Fruit fly (Drosophila melanogaster) whole organism, embryonic: ENCODE results near the gene eIF4A.
A peak's percentile ranks its signal among the peaks of the same experiment; 100 is the strongest.

Source experiments
- Bgb ChIP-seq: fragments of 200-800 bp; sonication (Bioruptor generic); IDR thresholded peaks from 2 replicates; pipeline ENCODE4 v1.3.6; 2022; ENCODE audit warnings: missing biosample characterization, missing genetic modification characterization; ENCODE audit not compliant: partially characterized antibody
- CG10209 ChIP-seq: fragments of 200-800 bp; sonication (Bioruptor generic); optimal IDR thresholded peaks from 3 replicates; lab custom pipeline; 2017; ENCODE audit warnings: missing biosample characterization, mild to moderate bottlenecking, missing genetic modification characterization, missing genetic modification reagents
- CG1233 ChIP-seq: fragments of 200-800 bp; sonication (Bioruptor generic); optimal IDR thresholded peaks from 4 replicates; lab custom pipeline; 2018; ENCODE audit warnings: missing biosample characterization, mild to moderate bottlenecking, missing genetic modification characterization
- CG12744 ChIP-seq: fragments of 200-800 bp; sonication (Bioruptor generic); optimal IDR thresholded peaks from 2 replicates; lab custom pipeline; 2016; ENCODE audit warnings: missing biosample characterization, missing genetic modification characterization
- CG16863 ChIP-seq: fragments of 200-800 bp; sonication (Bioruptor generic); optimal IDR thresholded peaks from 3 replicates; lab custom pipeline; 2016; ENCODE audit warnings: missing biosample characterization, missing genetic modification characterization
- CG2202 ChIP-seq: fragments of 200-800 bp; sonication (Bioruptor generic); optimal IDR thresholded peaks from 2 replicates; lab custom pipeline; 2018; ENCODE audit warnings: missing biosample characterization, mild to moderate bottlenecking, missing genetic modification characterization
- CG31441 ChIP-seq: fragments of 200-800 bp; sonication (Bioruptor generic); IDR thresholded peaks from 2 replicates; pipeline ENCODE4 v1.3.6; 2022; ENCODE audit warnings: missing biosample characterization, missing genetic modification characterization
- CG34422 ChIP-seq: fragments of 200-800 bp; sonication (Bioruptor generic); IDR thresholded peaks from 3 replicates; pipeline ENCODE4 v1.3.6; 2022; ENCODE audit warnings: missing biosample characterization, missing genetic modification characterization
- CG3726 ChIP-seq: fragments of 200-800 bp; sonication (Bioruptor generic); IDR thresholded peaks from 3 replicates; pipeline ENCODE4, ENCODE4 v1.3.6; 2022; ENCODE audit warnings: missing biosample characterization, missing genetic modification characterization
- CG3847 ChIP-seq: fragments of 200-800 bp; sonication (Bioruptor generic); IDR thresholded peaks from 2 replicates; pipeline ENCODE4 v1.3.6; 2022; ENCODE audit warnings: missing biosample characterization, missing genetic modification characterization
- CG43689 ChIP-seq: fragments of 200-800 bp; sonication (Bioruptor generic); IDR thresholded peaks from 2 replicates; pipeline ENCODE4 v1.3.6; 2022; ENCODE audit warnings: missing biosample characterization, missing genetic modification characterization
- CG4854 ChIP-seq: fragments of 200-800 bp; sonication (Bioruptor generic); optimal IDR thresholded peaks from 2 replicates; lab custom pipeline; 2016; ENCODE audit warnings: missing biosample characterization, missing genetic modification characterization, inconsistent platforms
- CG5245 ChIP-seq: fragments of 200-800 bp; sonication (Bioruptor generic); optimal IDR thresholded peaks from 3 replicates; lab custom pipeline; 2016; ENCODE audit warnings: missing biosample characterization, missing genetic modification characterization
- CG6791 ChIP-seq: fragments of 200-800 bp; sonication (Bioruptor generic); IDR thresholded peaks from 3 replicates; pipeline ENCODE4 v1.3.6; 2022; ENCODE audit warnings: missing biosample characterization, missing genetic modification characterization; ENCODE audit not compliant: partially characterized antibody
- CG8359 ChIP-seq: fragments of 200-800 bp; sonication (Bioruptor generic); optimal IDR thresholded peaks from 2 replicates; lab custom pipeline; 2017; ENCODE audit warnings: missing biosample characterization, mild to moderate bottlenecking, missing genetic modification characterization, borderline replicate concordance
- CrebB ChIP-seq: fragments of 200-800 bp; sonication (Bioruptor generic); optimal IDR thresholded peaks from 3 replicates; lab custom pipeline; 2018; ENCODE audit warnings: missing biosample characterization, mild to moderate bottlenecking, missing genetic modification characterization
- D19B ChIP-seq: fragments of 200-800 bp; sonication (Bioruptor generic); optimal IDR thresholded peaks from 2 replicates; lab custom pipeline; 2017; ENCODE audit warnings: missing biosample characterization, mild to moderate bottlenecking, missing genetic modification characterization
- Dip2 ChIP-seq: fragments of 200-800 bp; sonication (Bioruptor generic); IDR thresholded peaks from 2 replicates; pipeline ENCODE4 v1.3.6; 2022; ENCODE audit warnings: missing biosample characterization, missing genetic modification characterization
- Dip3 ChIP-seq: fragments of 200-800 bp; sonication (Bioruptor generic); optimal IDR thresholded peaks from 3 replicates; lab custom pipeline; 2016; ENCODE audit warnings: missing biosample characterization, missing genetic modification characterization
- Drgx ChIP-seq: fragments of 200-800 bp; sonication (Bioruptor generic); IDR thresholded peaks from 2 replicates; pipeline ENCODE4 v1.3.6; 2022; ENCODE audit warnings: missing biosample characterization, missing genetic modification characterization
- Eip74EF ChIP-seq, 2 experiments: fragments of 200-800 bp in 1 of 2; fragments of >200 bp in 1 of 2; sonication (Bioruptor generic) in 1 of 2; optimal IDR thresholded peaks; 2 replicates each; lab custom pipeline; 2017 to 2019; ENCODE audit warnings: missing biosample characterization in 2 of 2, missing genetic modification characterization in 2 of 2, mild to moderate bottlenecking in 1 of 2, moderate library complexity in 1 of 2
- H15 ChIP-seq: fragments of 200-800 bp; sonication (Bioruptor generic); IDR thresholded peaks from 3 replicates; pipeline ENCODE4 v1.3.6; 2022; ENCODE audit warnings: missing biosample characterization, missing genetic modification characterization
- Hey ChIP-seq: fragments of 200-800 bp; sonication (Bioruptor generic); optimal IDR thresholded peaks from 3 replicates; lab custom pipeline; 2018; ENCODE audit warnings: missing biosample characterization, mild to moderate bottlenecking, missing genetic modification characterization
- Kr ChIP-seq: fragments of 200-800 bp; sonication (Bioruptor generic); optimal IDR thresholded peaks from 2 replicates; lab custom pipeline; 2017; ENCODE audit warnings: missing biosample characterization, mild to moderate bottlenecking, missing genetic modification characterization
- Lpt ChIP-seq: fragments of >200 bp; optimal IDR thresholded peaks from 2 replicates; lab custom pipeline; 2018; ENCODE audit warnings: missing biosample characterization, missing genetic modification characterization
- MESR4 ChIP-seq: fragments of 200-800 bp; sonication (Bioruptor generic); optimal IDR thresholded peaks from 2 replicates; lab custom pipeline; 2018; ENCODE audit warnings: missing biosample characterization, mild to moderate bottlenecking, missing genetic modification characterization, moderate library complexity
- Med ChIP-seq: fragments of 200-800 bp; sonication (Bioruptor generic); peaks from one replicate; lab custom pipeline; 2016; ENCODE audit warnings: missing biosample characterization, missing genetic modification characterization, mild to moderate bottlenecking, inconsistent platforms, moderate library complexity
- NK7.1 ChIP-seq: fragments of 200-800 bp; sonication (Bioruptor generic); optimal IDR thresholded peaks from 3 replicates; lab custom pipeline; 2016; ENCODE audit warnings: missing biosample characterization, missing genetic modification characterization
- Nf-YB ChIP-seq: fragments of 200-800 bp; sonication (Bioruptor generic); optimal IDR thresholded peaks from 3 replicates; lab custom pipeline; 2019; ENCODE audit warnings: missing biosample characterization, mild to moderate bottlenecking, missing genetic modification characterization, moderate library complexity
- Rx ChIP-seq: fragments of 200-800 bp; sonication (Bioruptor generic); IDR thresholded peaks from 2 replicates; pipeline ENCODE4 v1.3.6; 2022; ENCODE audit warnings: missing biosample characterization, missing genetic modification characterization
- Sin3A ChIP-seq: fragments of >200 bp; optimal IDR thresholded peaks from 2 replicates; lab custom pipeline; 2018
- Six4 ChIP-seq: fragments of 200-800 bp; sonication (Bioruptor generic); optimal IDR thresholded peaks from 2 replicates; lab custom pipeline; 2016; ENCODE audit warnings: missing biosample characterization, missing genetic modification characterization
- Tbp ChIP-seq: fragments of >200 bp; optimal IDR thresholded peaks from 2 replicates; lab custom pipeline; 2018; ENCODE audit warnings: missing biosample characterization, missing genetic modification characterization
- al ChIP-seq: fragments of 200-800 bp; sonication (Bioruptor generic); IDR thresholded peaks from 2 replicates; pipeline ENCODE4 v1.3.6; 2022; ENCODE audit warnings: missing biosample characterization, missing genetic modification characterization
- btn ChIP-seq: fragments of 200-800 bp; sonication (Bioruptor generic); optimal IDR thresholded peaks from 2 replicates; lab custom pipeline; 2016; ENCODE audit warnings: missing biosample characterization, missing genetic modification characterization
- cato ChIP-seq: fragments of 200-800 bp; sonication (Bioruptor generic); optimal IDR thresholded peaks from 2 replicates; lab custom pipeline; 2016; ENCODE audit warnings: missing biosample characterization, missing genetic modification characterization, borderline replicate concordance
- cg ChIP-seq: fragments of 200-800 bp; sonication (Bioruptor generic); optimal IDR thresholded peaks from 3 replicates; lab custom pipeline; 2019; ENCODE audit warnings: missing biosample characterization, mild to moderate bottlenecking, missing genetic modification characterization, moderate library complexity
- emc ChIP-seq: fragments of 200-800 bp; sonication (Bioruptor generic); optimal IDR thresholded peaks from 2 replicates; lab custom pipeline; 2016; ENCODE audit warnings: missing biosample characterization, missing genetic modification characterization
- hkb ChIP-seq, 2 experiments: fragments of 200-800 bp in 1 of 2; fragments of >200 bp in 1 of 2; sonication (Bioruptor generic) in 1 of 2; IDR thresholded peaks in 1 of 2; optimal IDR thresholded peaks in 1 of 2; 2 replicates each; pipeline versions ENCODE4 v1.3.6 to Lab custom; 2017 to 2022; ENCODE audit warnings: missing biosample characterization in 1 of 2, missing genetic modification characterization in 1 of 2
- jumu ChIP-seq: fragments of 200-800 bp; sonication (Bioruptor generic); optimal IDR thresholded peaks from 3 replicates; lab custom pipeline; 2016; ENCODE audit warnings: missing biosample characterization, missing genetic modification characterization
- lmd ChIP-seq: fragments of 200-800 bp; sonication (Bioruptor generic); IDR thresholded peaks from 2 replicates; pipeline ENCODE4 v1.3.6; 2022; ENCODE audit warnings: missing biosample characterization, missing genetic modification characterization
- odd ChIP-seq: fragments of 200-800 bp; sonication (Bioruptor generic); optimal IDR thresholded peaks from 2 replicates; lab custom pipeline; 2017; ENCODE audit warnings: missing biosample characterization, mild to moderate bottlenecking, missing genetic modification characterization
- pho ChIP-seq: fragments of 200-800 bp; sonication (Bioruptor generic); optimal IDR thresholded peaks from 2 replicates; lab custom pipeline; 2016; ENCODE audit warnings: missing biosample characterization, missing genetic modification characterization
- salm ChIP-seq: fragments of 200-800 bp; sonication (Bioruptor generic); optimal IDR thresholded peaks from 2 replicates; lab custom pipeline; 2018; ENCODE audit warnings: missing biosample characterization, mild to moderate bottlenecking, missing genetic modification characterization
- slp2 ChIP-seq: fragments of 200-800 bp; sonication (Bioruptor generic); optimal IDR thresholded peaks from 2 replicates; lab custom pipeline; 2016; ENCODE audit warnings: missing biosample characterization, missing genetic modification characterization
- so ChIP-seq: fragments of 200-800 bp; sonication (Bioruptor generic); IDR thresholded peaks from 3 replicates; pipeline ENCODE4 v1.3.6; 2022; ENCODE audit warnings: missing biosample characterization, missing genetic modification characterization
- sqz ChIP-seq: fragments of 200-800 bp; sonication (Bioruptor generic); optimal IDR thresholded peaks from 3 replicates; lab custom pipeline; 2018; ENCODE audit warnings: missing biosample characterization, mild to moderate bottlenecking, missing genetic modification characterization
- tio ChIP-seq: fragments of 200-800 bp; sonication (Bioruptor generic); optimal IDR thresholded peaks from 2 replicates; lab custom pipeline; 2017; ENCODE audit warnings: missing biosample characterization, missing genetic modification characterization, inconsistent platforms
- trem ChIP-seq: fragments of 200-800 bp; optimal IDR thresholded peaks from 3 replicates; lab custom pipeline; 2019; ENCODE audit warnings: missing biosample characterization, mild to moderate bottlenecking, missing genetic modification characterization, moderate library complexity
- wdn ChIP-seq: fragments of 200-800 bp; sonication (Bioruptor generic); IDR thresholded peaks from 2 replicates; pipeline ENCODE4 v1.3.6; 2022; ENCODE audit warnings: missing biosample characterization, missing genetic modification characterization
- zen ChIP-seq: fragments of 200-800 bp; sonication (Bioruptor generic); optimal IDR thresholded peaks from 3 replicates; lab custom pipeline; 2018; ENCODE audit warnings: missing biosample characterization, mild to moderate bottlenecking, missing genetic modification characterization, moderate library complexity

The eIF4A gene

DNA sequence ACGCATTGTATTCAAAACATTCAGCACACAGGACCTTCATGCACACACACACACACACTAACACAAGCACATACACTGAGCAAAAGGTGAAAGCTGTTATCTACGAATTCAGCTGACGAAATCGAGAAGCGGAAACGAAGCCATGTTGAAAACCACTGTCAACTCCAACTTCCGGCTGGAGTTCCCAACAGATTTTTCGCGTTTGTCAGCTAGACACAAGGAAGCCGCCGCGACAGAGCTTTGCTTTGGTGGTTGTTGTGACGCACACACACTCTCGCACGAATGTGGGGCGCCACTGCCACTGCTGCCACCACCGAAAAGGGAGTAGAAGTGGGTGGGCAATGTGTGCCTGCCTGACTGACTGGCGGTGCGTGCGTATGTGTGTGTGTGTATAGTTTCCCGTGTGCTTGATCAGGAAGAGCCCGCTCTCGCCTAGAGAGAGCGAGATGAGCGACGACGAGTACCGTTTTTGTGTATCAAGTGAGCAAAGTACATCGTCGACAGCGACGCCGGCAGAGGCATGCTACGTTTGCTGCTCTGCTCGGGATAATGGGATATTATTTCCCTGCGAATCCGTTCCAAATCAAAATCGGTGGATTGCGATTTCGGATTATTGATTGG is 16.2 kb downstream of the eIF4A start (continued):
- no peak for TF ChIP-seq salm (tag; lab: Kevin White, UChicago)
- no peak for TF ChIP-seq pho (GFP tag; lab: Kevin White, UChicago)
- TF ChIP-seq jumu (GFP tag; lab: Kevin White, UChicago): no peak
- TF ChIP-seq btn (GFP tag; lab: Kevin White, UChicago): peak; percentile 15
- TF ChIP-seq CG10209 (GFP tag; lab: Kevin White, UChicago): peak; percentile 24
- TF ChIP-seq Nf-YB (GFP tag; lab: Kevin White, UChicago): peak; percentile 39
- no peak for TF ChIP-seq Dip2
- no peak for TF ChIP-seq Lpt (GFP tag; lab: Kevin White, UChicago)
- peak; percentile 48 for TF ChIP-seq CrebB (tag; lab: Kevin White, UChicago)
- TF ChIP-seq cg (GFP tag; lab: Kevin White, UChicago): peak; percentile 63
- no peak for TF ChIP-seq lmd
- no peak for TF ChIP-seq al (GFP tag; lab: Robert Waterston, UW)
- TF ChIP-seq Hey (tag; lab: Kevin White, UChicago): peak; percentile 58
- TF ChIP-seq CG5245 (GFP tag; lab: Kevin White, UChicago): no peak
- no peak for TF ChIP-seq D19B (GFP tag; lab: Kevin White, UChicago)
- no peak for TF ChIP-seq CG43689
- no peak for TF ChIP-seq Sin3A (lab: Kevin White, UChicago)
- TF ChIP-seq NK7.1 (GFP tag; lab: Kevin White, UChicago): no peak
- no peak for TF ChIP-seq Six4 (GFP tag; lab: Kevin White, UChicago)
- no peak for TF ChIP-seq zen (tag; lab: Kevin White, UChicago)
- no peak for TF ChIP-seq Bgb
- TF ChIP-seq cato (GFP tag; lab: Kevin White, UChicago): no peak
- peak in 1 of 2 experiments; percentile 51 for TF ChIP-seq Eip74EF (GFP tag; optimal IDR thresholded peaks at IDR 0.05; lab: Kevin White, UChicago)
- TF ChIP-seq wdn (GFP tag; lab: Robert Waterston, UW): no peak
- TF ChIP-seq CG3847 (GFP tag; lab: Robert Waterston, UW): no peak
- TF ChIP-seq so (GFP tag; lab: Robert Waterston, UW): no peak
- peak; percentile 73 for TF ChIP-seq CG8359
- TF ChIP-seq Tbp (GFP tag; lab: Kevin White, UChicago): no peak
- peak; percentile 84 for TF ChIP-seq odd (GFP tag; lab: Kevin White, UChicago)
- TF ChIP-seq hkb (optimal IDR thresholded peaks at IDR 0.05; lab: Kevin White, UChicago): no peak
- peak; percentile 71 for TF ChIP-seq hkb (GFP tag; IDR thresholded peaks at IDR 0.05; lab: Robert Waterston, UW)
- TF ChIP-seq Kr (GFP tag; lab: Kevin White, UChicago): no peak
- TF ChIP-seq sqz (GFP tag; lab: Kevin White, UChicago): peak; percentile 45
- TF ChIP-seq MESR4 (GFP tag; lab: Kevin White, UChicago): no peak
- TF ChIP-seq trem: peak; percentile 21
- TF ChIP-seq CG6791 (GFP tag; lab: Robert Waterston, UW): no peak
- no peak for TF ChIP-seq tio (GFP tag; lab: Kevin White, UChicago)
- no peak for TF ChIP-seq Drgx
- no peak for TF ChIP-seq CG4854 (GFP tag; lab: Kevin White, UChicago)
- no peak for TF ChIP-seq CG12744 (GFP tag; lab: Kevin White, UChicago)
- TF ChIP-seq CG16863 (GFP tag; lab: Kevin White, UChicago): no peak
- TF ChIP-seq Rx (GFP tag; lab: Robert Waterston, UW): no peak
- TF ChIP-seq CG34422: no peak
- no peak for TF ChIP-seq H15 (GFP tag; lab: Robert Waterston, UW)
- TF ChIP-seq slp2 (GFP tag; lab: Kevin White, UChicago): peak; percentile 0
- peak; percentile 14 for TF ChIP-seq Dip3 (GFP tag; lab: Kevin White, UChicago)
- TF ChIP-seq CG3726 (GFP tag; lab: Robert Waterston, UW): no peak
- peak; percentile 73 for TF ChIP-seq CG1233
- peak; percentile 94 for TF ChIP-seq Med (GFP tag; lab: Kevin White, UChicago)
- TF ChIP-seq emc (GFP tag; lab: Kevin White, UChicago): no peak
- peak; percentile 60 for TF ChIP-seq CG31441
- TF ChIP-seq CG2202: peak; percentile 48
